Fruit fly (Drosophila melanogaster) whole organism, adult: ENCODE results near the gene CG3655.

Source experiments
- Crg-1 ChIP-seq: fragments of 200-800 bp; sonication (Bioruptor generic); optimal IDR thresholded peaks from 2 replicates; lab custom pipeline; 2016; ENCODE audit warnings: missing biosample characterization, missing genetic modification characterization
- tj ChIP-seq: fragments of 200-800 bp; sonication (Bioruptor generic); optimal IDR thresholded peaks from 3 replicates; lab custom pipeline; 2017; ENCODE audit warnings: missing biosample characterization, mild to moderate bottlenecking, missing genetic modification characterization, moderate library complexity

DNA sequence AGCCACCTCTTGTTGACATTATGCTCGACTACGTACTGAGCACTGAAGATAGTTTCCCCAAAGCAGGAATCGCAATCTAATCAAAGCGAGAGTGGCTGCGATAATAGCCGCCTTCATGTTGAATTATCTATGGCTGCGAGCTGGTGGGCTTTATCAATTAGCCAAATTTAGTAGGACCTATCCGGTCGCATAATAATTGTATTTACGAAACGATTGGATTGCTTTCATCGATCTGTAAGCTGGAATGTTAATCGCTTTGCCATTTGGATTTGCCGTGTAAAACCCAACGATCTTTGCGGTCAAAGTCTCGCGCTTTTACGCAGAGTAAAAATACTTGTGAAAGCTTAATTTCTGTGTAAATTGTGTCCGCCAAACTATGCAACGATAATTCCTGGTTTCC is 41.3 kb upstream of the CG3655 start, which contains the start of gene CG11384:
- TF ChIP-seq Crg-1 (GFP tag; lab: Kevin White, UChicago): no peak
- no peak for TF ChIP-seq tj (GFP tag; lab: Kevin White, UChicago)
